Worm (Caenorhabditis elegans): ENCODE data around the gene let-60.

Gene let-60

ce11 chrIV:11692071-11692673 is 1.3 kb upstream of the let-60 start (continued):
- TF ChIP-seq D2030.7 (GFP tag; IDR thresholded peaks at IDR 0.05) (no peak), pha-4 (tag; optimal IDR thresholded peaks at IDR 0.05) (no peak), lin-35 (GFP tag; optimal IDR thresholded peaks at IDR 0.05) (peak in 1 of 3 experiments; percentile 46), ccch-3 (GFP tag; optimal IDR thresholded peaks at IDR 0.05) (no peak), madf-8 (GFP tag; conservative IDR thresholded peaks at IDR 0.05) (no peak), sdz-38 (tag; optimal IDR thresholded peaks at IDR 0.05) (no peak), tbp1 (GFP tag; optimal IDR thresholded peaks at IDR 0.05) (peak; percentile 50), F57C9.4 (tag; optimal IDR thresholded peaks at IDR 0.05) (no peak), ztf-25 (GFP tag; IDR thresholded peaks at IDR 0.05) (no peak), ztf-18 (tag; optimal IDR thresholded peaks at IDR 0.05) (peak; percentile 21), F57A8.1 (GFP tag; optimal IDR thresholded peaks at IDR 0.05) (no peak), hlh-12 (tag; optimal IDR thresholded peaks at IDR 0.05) (no peak), sea-2 (GFP tag; IDR thresholded peaks at IDR 0.05) (no peak), B0035.1 (tag; optimal IDR thresholded peaks at IDR 0.05) (no peak), snpc-4 (GFP tag; optimal IDR thresholded peaks at IDR 0.05) (no peak), snpc-4 (tag; optimal IDR thresholded peaks at IDR 0.05) (peak in 3 of 4 experiments; percentile 15 to 43 (median 25)), zfh-2 (GFP tag; conservative IDR thresholded peaks at IDR 0.05) (peak; percentile 89), attf-5 (GFP tag; optimal IDR thresholded peaks at IDR 0.05) (peak; percentile 92), bed-2 (GFP tag; IDR thresholded peaks at IDR 0.05) (no peak), tbx-9 (tag; optimal IDR thresholded peaks at IDR 0.05; ENCODE audit: borderline replicate concordance) (no peak), xnd-1 (tag; optimal IDR thresholded peaks at IDR 0.05) (no peak), sptf-2 (GFP tag; optimal IDR thresholded peaks at IDR 0.05) (no peak), T07F8.4 (tag; optimal IDR thresholded peaks at IDR 0.05) (no peak), ztf-22 (GFP tag; optimal IDR thresholded peaks at IDR 0.05) (peak; percentile 79), him-1 (tag; optimal IDR thresholded peaks at IDR 0.05) (no peak), unc-130 (GFP tag; optimal IDR thresholded peaks at IDR 0.05) (no peak), ztf-26 (tag; optimal IDR thresholded peaks at IDR 0.05) (peak; percentile 55), K11D2.4 (GFP tag; IDR thresholded peaks at IDR 0.05) (no peak), B0019.2 (GFP tag; conservative IDR thresholded peaks at IDR 0.05) (no peak), ama-1 (optimal IDR thresholded peaks at IDR 0.05) (no peak), ama-1 (GFP tag; optimal IDR thresholded peaks at IDR 0.05) (no peak), lir-1 (GFP tag; conservative IDR thresholded peaks at IDR 0.05) (no peak), F22D6.2 (tag; optimal IDR thresholded peaks at IDR 0.05) (no peak), ceh-100 (GFP tag; IDR thresholded peaks at IDR 0.05) (no peak), atf-7 (tag; optimal IDR thresholded peaks at IDR 0.05) (peak; percentile 48), F39B2.1 (GFP tag; IDR thresholded peaks at IDR 0.05) (no peak), lag-1 (GFP tag; IDR thresholded peaks at IDR 0.05) (no peak), ceh-58 (GFP tag; IDR thresholded peaks at IDR 0.05) (no peak), cebp-1 (GFP tag; IDR thresholded peaks at IDR 0.05) (no peak), cebp-1 (tag; optimal IDR thresholded peaks at IDR 0.05) (peak; percentile 72), akir-1 (GFP tag; optimal IDR thresholded peaks at IDR 0.05) (no peak), madf-6 (GFP tag; IDR thresholded peaks at IDR 0.05) (no peak), aptf-3 (GFP tag; IDR thresholded peaks at IDR 0.05) (no peak), C06A6.2 (GFP tag; conservative IDR thresholded peaks at IDR 0.05) (no peak), ets-4 (GFP tag; optimal IDR thresholded peaks at IDR 0.05) (peak; percentile 89), gei-17 (GFP tag; optimal IDR thresholded peaks at IDR 0.05) (peak; percentile 48), lsl-1 (GFP tag; optimal IDR thresholded peaks at IDR 0.05) (no peak)
